Fruit fly (Drosophila melanogaster): ENCODE data around the gene CG14207.
A peak's percentile ranks its signal among the peaks of the same experiment; 100 is the strongest.

Gene CG14207

dm6 chrX:19603953-19604352 lies 1.0 kb upstream of the CG14207 start:
- TF ChIP-seq Eip78C (GFP tag), result peak; percentile 92
- TF ChIP-seq CG1621 (tag; optimal IDR thresholded peaks at IDR 0.05), result peak; percentile 27
- TF ChIP-seq Sox15 (GFP tag; optimal IDR thresholded peaks at IDR 0.05), result peak; percentile 42
- TF ChIP-seq Hr4 (GFP tag; optimal IDR thresholded peaks at IDR 0.05), result peak; percentile 85
- peak; percentile 8 for TF ChIP-seq Blimp-1 (GFP tag; optimal IDR thresholded peaks at IDR 0.05)
- TF ChIP-seq CG10669 (GFP tag; optimal IDR thresholded peaks at IDR 0.05), result peak; percentile 61
- TF ChIP-seq fkh (GFP tag; optimal IDR thresholded peaks at IDR 0.05), result peak; percentile 25
- peak; percentile 65 for TF ChIP-seq CG4318 (GFP tag; optimal IDR thresholded peaks at IDR 0.05)
- peak; percentile 80 for TF ChIP-seq Eip75B (GFP tag; optimal IDR thresholded peaks at IDR 0.05)
- peak; percentile 66 for TF ChIP-seq pdm3 (GFP tag; optimal IDR thresholded peaks at IDR 0.05)
- TF ChIP-seq Hr38 (GFP tag; optimal IDR thresholded peaks at IDR 0.05), result no peak
- TF ChIP-seq CG11902 (GFP tag; optimal IDR thresholded peaks at IDR 0.05), result peak; percentile 58
- peak; percentile 21 for TF ChIP-seq CG8632 (GFP tag; optimal IDR thresholded peaks at IDR 0.05)
- TF ChIP-seq CG16779 (tag; optimal IDR thresholded peaks at IDR 0.05), result peak; percentile 57
- TF ChIP-seq net (GFP tag; optimal IDR thresholded peaks at IDR 0.05), result peak; percentile 63
- TF ChIP-seq Eip93F (GFP tag; optimal IDR thresholded peaks at IDR 0.05), result peak; percentile 12
- TF ChIP-seq cyc (GFP tag; optimal IDR thresholded peaks at IDR 0.05), result peak; percentile 66
- peak; percentile 86 for TF ChIP-seq CG15336 (GFP tag; IDR thresholded peaks at IDR 0.05)
- TF ChIP-seq eg (GFP tag; IDR thresholded peaks at IDR 0.05), result peak; percentile 89
- TF ChIP-seq svp (GFP tag), result peak; percentile 74
- TF ChIP-seq topi (GFP tag; optimal IDR thresholded peaks at IDR 0.05), result peak; percentile 83
- TF ChIP-seq CG9139 (GFP tag; optimal IDR thresholded peaks at IDR 0.05), result no peak
- TF ChIP-seq CG3032 (tag; optimal IDR thresholded peaks at IDR 0.05), result peak; percentile 68
- TF ChIP-seq salr (GFP tag; optimal IDR thresholded peaks at IDR 0.05), result peak; percentile 11 to 79
- TF ChIP-seq Ets21C (GFP tag; optimal IDR thresholded peaks at IDR 0.05), result no peak
- TF ChIP-seq spab (GFP tag; optimal IDR thresholded peaks at IDR 0.05), result peak; percentile 54
- peak; percentile 75 for TF ChIP-seq Met (GFP tag; optimal IDR thresholded peaks at IDR 0.05)
- peak; percentile 70 for TF ChIP-seq lz (GFP tag; optimal IDR thresholded peaks at IDR 0.05)
- peak; percentile 54 for TF ChIP-seq CG6808 (GFP tag; optimal IDR thresholded peaks at IDR 0.05)
- peak; percentile 73 for TF ChIP-seq CG11294 (GFP tag; IDR thresholded peaks at IDR 0.05)
- peak; percentile 63 for TF ChIP-seq acj6 (GFP tag; optimal IDR thresholded peaks at IDR 0.05)
- peak; percentile 54 for TF ChIP-seq CG8319 (GFP tag; optimal IDR thresholded peaks at IDR 0.05)
- peak; percentile 43 for TF ChIP-seq CG31627 (GFP tag; optimal IDR thresholded peaks at IDR 0.05)
- peak; percentile 40 for TF ChIP-seq CG11762 (GFP tag; optimal IDR thresholded peaks at IDR 0.05; ENCODE audit: insufficient read depth)
- TF ChIP-seq fd85E (GFP tag; optimal IDR thresholded peaks at IDR 0.05), result no peak
- peak; percentile 60 to 61 for TF ChIP-seq ss (GFP tag; optimal IDR thresholded peaks at IDR 0.05)
- TF ChIP-seq CG10631 (GFP tag; optimal IDR thresholded peaks at IDR 0.05), result peak; percentile 81
- peak; percentile 68 for TF ChIP-seq Ets96B (tag; optimal IDR thresholded peaks at IDR 0.05)
- TF ChIP-seq CG6792 (GFP tag; optimal IDR thresholded peaks at IDR 0.05), result peak; percentile 65
- peak; percentile 39 for TF ChIP-seq vri (GFP tag; optimal IDR thresholded peaks at IDR 0.05)
- peak; percentile 64 for TF ChIP-seq esn (GFP tag; optimal IDR thresholded peaks at IDR 0.05)
- peak; percentile 83 for TF ChIP-seq CG32006 (GFP tag; optimal IDR thresholded peaks at IDR 0.05)
- TF ChIP-seq fd59A (GFP tag; optimal IDR thresholded peaks at IDR 0.05), result peak; percentile 55
- TF ChIP-seq CG3919 (GFP tag; optimal IDR thresholded peaks at IDR 0.05), result peak; percentile 84
- peak; percentile 76 for TF ChIP-seq Gug (GFP tag; IDR thresholded peaks at IDR 0.05)
- peak; percentile 69 for TF ChIP-seq Sox14 (GFP tag; optimal IDR thresholded peaks at IDR 0.05)
- TF ChIP-seq Hr39 (GFP tag; optimal IDR thresholded peaks at IDR 0.05), result peak; percentile 48
- TF ChIP-seq dsx (GFP tag; optimal IDR thresholded peaks at IDR 0.05; ENCODE audit: poor library complexity, severe bottlenecking), result peak; percentile 66
- peak; percentile 44 for TF ChIP-seq CG34406 (GFP tag; optimal IDR thresholded peaks at IDR 0.05)
- TF ChIP-seq Sox102F (GFP tag; optimal IDR thresholded peaks at IDR 0.05), result peak; percentile 37
- TF ChIP-seq CG6854 (GFP tag; optimal IDR thresholded peaks at IDR 0.05), result no peak
- peak; percentile 39 for TF ChIP-seq Smox (GFP tag; optimal IDR thresholded peaks at IDR 0.05)
